Fruit fly (Drosophila melanogaster): Measurements from ENCODE around the gene Doc3.

Doc3 gene

DNA sequence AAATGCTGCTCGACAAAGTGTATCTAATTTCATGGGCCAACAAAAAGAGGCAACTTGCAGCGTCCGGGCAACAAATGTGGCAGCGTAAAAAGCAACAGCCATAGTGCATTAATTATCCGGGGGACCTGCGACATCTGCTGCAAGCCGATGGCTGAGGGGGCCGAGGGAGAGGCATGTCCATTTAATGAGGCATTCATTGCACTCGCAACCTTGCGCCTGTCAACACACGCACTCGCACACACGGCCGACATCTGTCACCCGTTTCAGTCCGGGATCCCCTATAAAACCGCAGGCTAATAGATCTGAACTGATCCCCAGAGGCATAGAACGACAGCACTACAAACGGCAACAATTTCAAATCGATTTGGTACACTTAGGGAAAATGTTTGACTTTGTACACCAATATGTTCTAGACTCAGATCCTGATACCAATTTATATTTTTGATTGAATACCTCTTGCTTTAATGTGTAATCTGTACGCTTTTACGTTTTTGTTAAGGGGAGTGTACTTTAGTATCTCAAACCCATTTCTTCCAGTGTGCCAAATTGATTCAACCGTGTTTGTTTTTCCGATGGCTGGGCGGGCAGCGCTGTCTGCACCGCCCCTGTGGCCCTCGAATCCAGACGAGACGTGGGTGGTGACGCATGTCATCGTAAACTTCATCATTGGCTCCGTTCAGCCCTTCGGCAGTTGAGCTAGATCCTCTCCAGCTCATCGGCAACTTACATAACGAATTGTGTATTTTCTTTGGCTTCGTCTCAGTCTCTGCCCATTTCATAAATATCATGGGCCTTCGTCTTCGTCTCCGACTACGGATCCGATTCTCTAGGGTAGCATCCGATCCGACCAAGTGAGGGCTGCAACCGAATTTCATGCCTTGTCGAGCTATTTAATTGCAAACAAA, 6.7 kb downstream of the Doc3 start (continued):
- TF ChIP-seq shn (GFP tag; optimal IDR thresholded peaks at IDR 0.05) (peak; percentile 46), CG10431 (GFP tag; optimal IDR thresholded peaks at IDR 0.05) (no peak), CG12942 (GFP tag; optimal IDR thresholded peaks at IDR 0.05) (peak; percentile 49), Scr (GFP tag; IDR thresholded peaks at IDR 0.05; ENCODE audit: partially characterized antibody) (no peak), CG2678 (tag; optimal IDR thresholded peaks at IDR 0.05) (peak; percentile 79), Sry-δ (GFP tag; optimal IDR thresholded peaks at IDR 0.05) (peak; percentile 38), repo (GFP tag; optimal IDR thresholded peaks at IDR 0.05) (peak; percentile 58), CG5180 (GFP tag; optimal IDR thresholded peaks at IDR 0.05) (peak; percentile 16), CG11560 (tag; IDR thresholded peaks at IDR 0.05) (no peak; the same call in 1 of the 3 replicates), vfl (GFP tag; optimal IDR thresholded peaks at IDR 0.05) (peak; percentile 4), BtbVII (GFP tag; optimal IDR thresholded peaks at IDR 0.05) (no peak), fd3F (GFP tag; optimal IDR thresholded peaks at IDR 0.05) (no peak), CG3726 (GFP tag; IDR thresholded peaks at IDR 0.05) (peak; percentile 82; the same call in 2 of the 3 replicates), da (GFP tag; optimal IDR thresholded peaks at IDR 0.05) (peak; percentile 40), CG2199 (GFP tag; IDR thresholded peaks at IDR 0.05) (peak; percentile 85; the same call in 2 of the 3 replicates), MBD-R2 (GFP tag; IDR thresholded peaks at IDR 0.05) (0 out of 2 replicates have a peak, but pooled peaks have one; percentile 20), Med (GFP tag) (peak; percentile 85), emc (GFP tag; optimal IDR thresholded peaks at IDR 0.05) (no peak), grau (tag; optimal IDR thresholded peaks at IDR 0.05) (peak; percentile 68), CG42726 (GFP tag; IDR thresholded peaks at IDR 0.05; ENCODE audit: partially characterized antibody) (no peak), wek (GFP tag; optimal IDR thresholded peaks at IDR 0.05) (no peak), CG17359 (tag; optimal IDR thresholded peaks at IDR 0.05) (peak; percentile 73), sens (GFP tag) (peak; percentile 98), Fer1 (GFP tag; optimal IDR thresholded peaks at IDR 0.05) (no peak), D19A (tag; optimal IDR thresholded peaks at IDR 0.05) (peak; percentile 71), CG15601 (tag; optimal IDR thresholded peaks at IDR 0.05) (peak; percentile 68), hkb (optimal IDR thresholded peaks at IDR 0.05) (no peak), hkb (GFP tag; IDR thresholded peaks at IDR 0.05) (peak; percentile 80), CG11695 (GFP tag; IDR thresholded peaks at IDR 0.05) (peak; percentile 62; the same call in 2 of the 3 replicates), trh (GFP tag; optimal IDR thresholded peaks at IDR 0.05) (peak; percentile 21), B-H2 (GFP tag; optimal IDR thresholded peaks at IDR 0.05) (no peak), Dip3 (GFP tag; optimal IDR thresholded peaks at IDR 0.05) (no peak), D (optimal IDR thresholded peaks at IDR 0.05) (peak; percentile 33), D (GFP tag; optimal IDR thresholded peaks at IDR 0.05) (peak; percentile 84), phol (tag; optimal IDR thresholded peaks at IDR 0.05) (peak; percentile 82), Gsc (GFP tag; IDR thresholded peaks at IDR 0.05) (peak; percentile 71), CG12155 (GFP tag; optimal IDR thresholded peaks at IDR 0.05) (peak; percentile 49), dysf (GFP tag; IDR thresholded peaks at IDR 0.05) (peak; percentile 55; the same call in 1 of the 3 replicates), bbx (GFP tag; IDR thresholded peaks at IDR 0.05; ENCODE audit: partially characterized antibody) (no peak), esg (GFP tag; conservative IDR thresholded peaks at IDR 0.05) (peak; percentile 69), fu2 (GFP tag; optimal IDR thresholded peaks at IDR 0.05) (peak; percentile 3), kni (GFP tag; optimal IDR thresholded peaks at IDR 0.05) (peak; percentile 56), otp (GFP tag; IDR thresholded peaks at IDR 0.05) (peak; percentile 87), Xrp1 (GFP tag; IDR thresholded peaks at IDR 0.05) (peak; percentile 93), Dip2 (GFP tag; IDR thresholded peaks at IDR 0.05) (no peak), CG10267 (tag; optimal IDR thresholded peaks at IDR 0.05) (peak; percentile 84), gt (GFP tag; IDR thresholded peaks at IDR 0.05) (0 out of 2 replicates have a peak, but pooled peaks have one; percentile 35), Taf1 (GFP tag; IDR thresholded peaks at IDR 0.05) (no peak), CG3065 (GFP tag; optimal IDR thresholded peaks at IDR 0.05) (peak; percentile 59)

Measured in whole organism, embryonic.